Fruit fly (Drosophila melanogaster) whole organism, embryonic: ENCODE results near the gene CG7182.

Source experiments
- Adf1 ChIP-seq: fragments of 200-800 bp; sonication (Bioruptor generic); IDR thresholded peaks from 2 replicates; pipeline ENCODE4 v1.3.6; 2022; ENCODE audit warnings: missing biosample characterization, missing genetic modification characterization
- Antp ChIP-seq: fragments of 200-800 bp; sonication (Bioruptor generic); optimal IDR thresholded peaks from 3 replicates; lab custom pipeline; 2016; ENCODE audit warnings: missing biosample characterization, missing genetic modification characterization
- Asciz ChIP-seq: fragments of 200-800 bp; sonication (Bioruptor generic); optimal IDR thresholded peaks from 2 replicates; lab custom pipeline; 2017; ENCODE audit warnings: missing biosample characterization, mild to moderate bottlenecking, missing genetic modification characterization, missing genetic modification reagents
- CG10431 ChIP-seq: fragments of 200-800 bp; sonication (Bioruptor generic); optimal IDR thresholded peaks from 3 replicates; lab custom pipeline; 2018; ENCODE audit warnings: missing biosample characterization, mild to moderate bottlenecking, missing genetic modification characterization
- CG10959 ChIP-seq: fragments of 200-800 bp; sonication (Bioruptor generic); IDR thresholded peaks from 2 replicates; pipeline ENCODE4 v1.3.6; 2022; ENCODE audit warnings: missing biosample characterization, missing genetic modification characterization
- CG11504 ChIP-seq: fragments of 200-800 bp; sonication (Bioruptor generic); optimal IDR thresholded peaks from 3 replicates; lab custom pipeline; 2019; ENCODE audit warnings: missing biosample characterization, mild to moderate bottlenecking, missing genetic modification characterization, moderate library complexity
- CG11723 ChIP-seq: fragments of 200-800 bp; sonication (Bioruptor generic); optimal IDR thresholded peaks from 2 replicates; lab custom pipeline; 2017; ENCODE audit warnings: missing biosample characterization, mild to moderate bottlenecking, missing genetic modification characterization
- CG12219 ChIP-seq: fragments of 200-800 bp; sonication (Bioruptor generic); optimal IDR thresholded peaks from 3 replicates; lab custom pipeline; 2018; ENCODE audit warnings: missing biosample characterization, mild to moderate bottlenecking, missing genetic modification characterization
- CG13424 ChIP-seq: fragments of 200-800 bp; sonication (Bioruptor generic); optimal IDR thresholded peaks from 2 replicates; lab custom pipeline; 2019; ENCODE audit warnings: missing biosample characterization, mild to moderate bottlenecking, missing genetic modification characterization, moderate library complexity
- CG16779 ChIP-seq: fragments of 200-800 bp; sonication (Bioruptor generic); IDR thresholded peaks from 2 replicates; pipeline ENCODE4 v1.3.6; 2022; ENCODE audit warnings: missing biosample characterization, missing genetic modification characterization
- CG17802 ChIP-seq: fragments of 200-800 bp; sonication (Bioruptor generic); optimal IDR thresholded peaks from 2 replicates; lab custom pipeline; 2018; ENCODE audit warnings: missing biosample characterization, mild to moderate bottlenecking, missing genetic modification characterization, moderate library complexity
- CG3163 ChIP-seq: fragments of 200-800 bp; sonication (Bioruptor generic); optimal IDR thresholded peaks from 3 replicates; lab custom pipeline; 2016; ENCODE audit warnings: missing biosample characterization, missing genetic modification characterization
- CG32532 ChIP-seq: fragments of 200-800 bp; sonication (Bioruptor generic); IDR thresholded peaks from 2 replicates; pipeline ENCODE4 v1.3.6; 2022; ENCODE audit warnings: missing biosample characterization, missing genetic modification characterization
- CG3407 ChIP-seq: fragments of 200-800 bp; sonication (Bioruptor generic); optimal IDR thresholded peaks from 2 replicates; lab custom pipeline; 2018; ENCODE audit warnings: missing biosample characterization, mild to moderate bottlenecking, missing genetic modification characterization
- CG4404 ChIP-seq: fragments of 200-800 bp; sonication (Bioruptor generic); IDR thresholded peaks from 2 replicates; pipeline ENCODE4 v1.3.6; 2022; ENCODE audit warnings: missing biosample characterization, missing genetic modification characterization
- CG7357 ChIP-seq: fragments of 200-800 bp; sonication (Bioruptor generic); IDR thresholded peaks from 3 replicates; pipeline ENCODE4 v1.3.6; 2022; ENCODE audit warnings: missing biosample characterization, missing genetic modification characterization
- CG9932 ChIP-seq: fragments of 200-800 bp; sonication (Bioruptor generic); IDR thresholded peaks from 2 replicates; pipeline ENCODE4 v1.3.6; 2022; ENCODE audit warnings: missing biosample characterization, missing genetic modification characterization
- D ChIP-seq, 2 experiments: fragments of 200-800 bp in 1 of 2; fragments of >200 bp in 1 of 2; sonication (Bioruptor generic) in 1 of 2; optimal IDR thresholded peaks; 2 replicates in 1 of 2; 3 replicates in 1 of 2; lab custom pipeline; 2017; ENCODE audit warnings: mild to moderate bottlenecking in 1 of 2, missing biosample characterization in 1 of 2, missing genetic modification characterization in 1 of 2, missing genetic modification reagents in 1 of 2
- Deaf1 ChIP-seq: fragments of 200-800 bp; optimal IDR thresholded peaks from 3 replicates; lab custom pipeline; 2019; ENCODE audit warnings: missing biosample characterization, mild to moderate bottlenecking, missing genetic modification characterization, moderate library complexity
- Doc3 ChIP-seq: fragments of 200-800 bp; sonication (Bioruptor generic); IDR thresholded peaks from 3 replicates; pipeline ENCODE4 v1.3.6; 2022; ENCODE audit warnings: missing biosample characterization, missing genetic modification characterization; ENCODE audit not compliant: partially characterized antibody
- Ets65A ChIP-seq: fragments of 200-800 bp; sonication (Bioruptor generic); peaks from one replicate; lab custom pipeline; 2016; ENCODE audit warnings: missing biosample characterization, missing genetic modification characterization
- Ets97D ChIP-seq: fragments of 200-800 bp; sonication (Bioruptor generic); optimal IDR thresholded peaks from 3 replicates; lab custom pipeline; 2016; ENCODE audit warnings: missing biosample characterization, missing genetic modification characterization
- HLH4C ChIP-seq: fragments of 200-800 bp; sonication (Bioruptor generic); IDR thresholded peaks from 3 replicates; pipeline ENCODE4 v1.3.6; 2022; ENCODE audit warnings: missing biosample characterization, missing genetic modification characterization; ENCODE audit not compliant: partially characterized antibody
- HmgD ChIP-seq: fragments of 200-800 bp; sonication (Bioruptor generic); optimal IDR thresholded peaks from 3 replicates; lab custom pipeline; 2016; ENCODE audit warnings: missing biosample characterization, missing genetic modification characterization
- Hr3 ChIP-seq: fragments of 200-800 bp; sonication (Bioruptor generic); optimal IDR thresholded peaks from 3 replicates; lab custom pipeline; 2016; ENCODE audit warnings: missing biosample characterization, missing genetic modification characterization
- Jarid2 ChIP-seq: fragments of 200-800 bp; sonication (Bioruptor generic); optimal IDR thresholded peaks from 3 replicates; lab custom pipeline; 2017; ENCODE audit warnings: mild to moderate bottlenecking, missing biosample characterization, missing genetic modification reagents, missing genetic modification characterization
- Kr ChIP-seq: fragments of 200-800 bp; sonication (Bioruptor generic); optimal IDR thresholded peaks from 2 replicates; lab custom pipeline; 2017; ENCODE audit warnings: missing biosample characterization, mild to moderate bottlenecking, missing genetic modification characterization
- Lhr ChIP-seq: fragments of 200-800 bp; sonication (Bioruptor generic); optimal IDR thresholded peaks from 3 replicates; lab custom pipeline; 2017; ENCODE audit warnings: mild to moderate bottlenecking, missing biosample characterization, missing genetic modification reagents, missing genetic modification characterization
- MBD-R2 ChIP-seq: fragments of 200-800 bp; sonication (Bioruptor generic); IDR thresholded peaks from 2 replicates; pipeline ENCODE4 v1.3.6; 2022; ENCODE audit warnings: missing biosample characterization, missing genetic modification characterization
- Nf-YC ChIP-seq: fragments of 200-800 bp; optimal IDR thresholded peaks from 3 replicates; lab custom pipeline; 2019; ENCODE audit warnings: missing biosample characterization, mild to moderate bottlenecking, missing genetic modification characterization, moderate library complexity
- bbx ChIP-seq: fragments of 200-800 bp; sonication (Bioruptor generic); IDR thresholded peaks from 2 replicates; pipeline ENCODE4 v1.3.6; 2022; ENCODE audit warnings: missing biosample characterization, missing genetic modification characterization; ENCODE audit not compliant: partially characterized antibody
- bigmax ChIP-seq: fragments of 200-800 bp; sonication (Bioruptor generic); optimal IDR thresholded peaks from 2 replicates; lab custom pipeline; 2018; ENCODE audit warnings: missing biosample characterization, mild to moderate bottlenecking, missing genetic modification characterization
- br ChIP-seq: fragments of >200 bp; optimal IDR thresholded peaks from 2 replicates; lab custom pipeline; 2017
- ci ChIP-seq: fragments of 200-800 bp; sonication (Bioruptor generic); IDR thresholded peaks from 3 replicates; pipeline ENCODE4 v1.3.6; 2022; ENCODE audit warnings: missing biosample characterization, missing genetic modification characterization
- crp ChIP-seq, 2 experiments: fragments of 200-800 bp; sonication (Bioruptor generic); optimal IDR thresholded peaks; 2 replicates in 1 of 2; 3 replicates in 1 of 2; lab custom pipeline; 2017; ENCODE audit warnings: missing biosample characterization in 2 of 2, missing genetic modification characterization in 2 of 2, mild to moderate bottlenecking in 1 of 2, moderate library complexity in 1 of 2
- cwo ChIP-seq: fragments of 200-800 bp; sonication (Bioruptor generic); optimal IDR thresholded peaks from 3 replicates; lab custom pipeline; 2017; ENCODE audit warnings: missing biosample characterization, missing genetic modification characterization, mild to moderate bottlenecking, moderate library complexity, missing genetic modification reagents
- dati ChIP-seq: fragments of 200-800 bp; sonication (Bioruptor generic); IDR thresholded peaks from 2 replicates; pipeline ENCODE4 v1.3.6; 2022; ENCODE audit warnings: missing biosample characterization, missing genetic modification characterization
- gce ChIP-seq: fragments of 200-800 bp; sonication (Bioruptor generic); IDR thresholded peaks from 3 replicates; pipeline ENCODE4 v1.3.6; 2022; ENCODE audit warnings: missing biosample characterization, missing genetic modification characterization
- grn ChIP-seq: fragments of 200-800 bp; sonication (Bioruptor generic); optimal IDR thresholded peaks from 3 replicates; lab custom pipeline; 2017; ENCODE audit warnings: missing biosample characterization, missing genetic modification characterization
- gro ChIP-seq: fragments of 200-800 bp; sonication (Bioruptor generic); optimal IDR thresholded peaks from 2 replicates; lab custom pipeline; 2016; ENCODE audit warnings: missing biosample characterization, missing genetic modification characterization
- gsb ChIP-seq: fragments of 200-800 bp; sonication (Bioruptor generic); IDR thresholded peaks from 2 replicates; pipeline ENCODE4 v1.3.6; 2022; ENCODE audit warnings: missing biosample characterization, missing genetic modification characterization
- hb ChIP-seq: fragments of 200-800 bp; sonication (Bioruptor generic); IDR thresholded peaks from 3 replicates; pipeline ENCODE4 v1.3.6; 2022; ENCODE audit warnings: missing biosample characterization, missing genetic modification characterization; ENCODE audit not compliant: partially characterized antibody
- hbn ChIP-seq: fragments of 200-800 bp; sonication (Bioruptor generic); IDR thresholded peaks from 2 replicates; pipeline ENCODE4 v1.3.6; 2022; ENCODE audit warnings: missing biosample characterization, missing genetic modification characterization; ENCODE audit not compliant: partially characterized antibody
- ind ChIP-seq: fragments of 200-800 bp; sonication (Bioruptor generic); optimal IDR thresholded peaks from 3 replicates; lab custom pipeline; 2016; ENCODE audit warnings: missing biosample characterization, missing genetic modification characterization
- klu ChIP-seq: fragments of 200-800 bp; sonication (Bioruptor generic); IDR thresholded peaks from 2 replicates; pipeline ENCODE4 v1.3.6; 2022; ENCODE audit warnings: missing biosample characterization, missing genetic modification characterization
- maf-S ChIP-seq: fragments of 200-800 bp; sonication (Bioruptor generic); optimal IDR thresholded peaks from 2 replicates; lab custom pipeline; 2016; ENCODE audit warnings: missing biosample characterization, missing genetic modification characterization
- nerfin-2 ChIP-seq: fragments of 200-800 bp; sonication (Bioruptor generic); IDR thresholded peaks from 2 replicates; pipeline ENCODE4 v1.3.6; 2022; ENCODE audit warnings: missing biosample characterization, missing genetic modification characterization; ENCODE audit not compliant: partially characterized antibody
- nom ChIP-seq: fragments of 200-800 bp; sonication (Bioruptor generic); optimal IDR thresholded peaks from 2 replicates; lab custom pipeline; 2017; ENCODE audit warnings: missing biosample characterization, missing genetic modification characterization, mild to moderate bottlenecking, moderate library complexity, missing genetic modification reagents
- pum ChIP-seq: fragments of 200-800 bp; sonication (Bioruptor generic); optimal IDR thresholded peaks from 2 replicates; lab custom pipeline; 2016; ENCODE audit warnings: missing biosample characterization, missing genetic modification characterization
- trh ChIP-seq: fragments of 200-800 bp; sonication (Bioruptor generic); optimal IDR thresholded peaks from 2 replicates; lab custom pipeline; 2016; ENCODE audit warnings: missing biosample characterization, missing genetic modification characterization
- wor ChIP-seq: fragments of 200-800 bp; sonication (Bioruptor generic); IDR thresholded peaks from 2 replicates; pipeline ENCODE4 v1.3.6; 2022; ENCODE audit warnings: missing biosample characterization, missing genetic modification characterization

Gene CG7182

dm6 chr3L:8372035-8372434, 25.9 kb upstream of the CG7182 start, which contains the start of gene ImpE1:
Gene ImpE1 (plus strand): TSS chr3L:8372405.
- peak; percentile 35 for TF ChIP-seq Ets65A (GFP tag; lab: Kevin White, UChicago)
- TF ChIP-seq gro (GFP tag; lab: Kevin White, UChicago) = no peak
- TF ChIP-seq dati (GFP tag; lab: Robert Waterston, UW) = no peak
- no peak for TF ChIP-seq Jarid2 (GFP tag; lab: Kevin White, UChicago)
- no peak for TF ChIP-seq HLH4C (GFP tag; lab: Robert Waterston, UW)
- TF ChIP-seq grn (GFP tag; lab: Kevin White, UChicago) = no peak
- TF ChIP-seq CG9932 (GFP tag; lab: Robert Waterston, UW) = 0 out of 2 replicates have a peak, but pooled peaks have one; percentile 16
- TF ChIP-seq CG11504 (tag; lab: Kevin White, UChicago) = peak; percentile 96
- no peak for TF ChIP-seq D (optimal IDR thresholded peaks at IDR 0.05; lab: Kevin White, UChicago)
- no peak for TF ChIP-seq D (GFP tag; optimal IDR thresholded peaks at IDR 0.05; lab: Kevin White, UChicago)
- TF ChIP-seq Doc3 (GFP tag; lab: Robert Waterston, UW) = no peak
- TF ChIP-seq Nf-YC = no peak
- TF ChIP-seq Ets97D (GFP tag; lab: Kevin White, UChicago) = no peak
- TF ChIP-seq Kr = no peak
- no peak for TF ChIP-seq CG10959 (GFP tag; lab: Robert Waterston, UW)
- TF ChIP-seq gce (GFP tag; lab: Robert Waterston, UW) = no peak
- peak; percentile 73 for TF ChIP-seq Adf1 (GFP tag; lab: Robert Waterston, UW)
- peak; percentile 80 for TF ChIP-seq Deaf1 (tag; lab: Kevin White, UChicago)
- TF ChIP-seq Hr3 (GFP tag; lab: Kevin White, UChicago) = no peak
- no peak for TF ChIP-seq CG13424 (tag; lab: Kevin White, UChicago)
- TF ChIP-seq pum (GFP tag; lab: Kevin White, UChicago) = no peak
- no peak for TF ChIP-seq Lhr (GFP tag; lab: Kevin White, UChicago)
- TF ChIP-seq CG12219 (GFP tag; lab: Kevin White, UChicago) = no peak
- TF ChIP-seq hbn (GFP tag; lab: Robert Waterston, UW) = no peak
- TF ChIP-seq CG7357 (GFP tag; lab: Robert Waterston, UW) = no peak
- TF ChIP-seq CG10431 (GFP tag; lab: Kevin White, UChicago) = no peak
- 0 out of 2 replicates have a peak, but pooled peaks have one; percentile 23 for TF ChIP-seq klu (GFP tag; lab: Robert Waterston, UW)
- TF ChIP-seq wor (GFP tag; lab: Robert Waterston, UW) = no peak
- no peak for TF ChIP-seq ci (GFP tag; lab: Robert Waterston, UW)
- TF ChIP-seq CG11723 (GFP tag; lab: Kevin White, UChicago) = no peak
- no peak for TF ChIP-seq MBD-R2 (GFP tag; lab: Robert Waterston, UW)
- TF ChIP-seq HmgD (GFP tag; lab: Kevin White, UChicago) = no peak
- no peak for TF ChIP-seq cwo
- no peak for TF ChIP-seq CG17802
- no peak for TF ChIP-seq CG3407 (GFP tag; lab: Kevin White, UChicago)
- TF ChIP-seq Antp (GFP tag; lab: Kevin White, UChicago) = no peak
- TF ChIP-seq crp (GFP tag; optimal IDR thresholded peaks at IDR 0.05; lab: Kevin White, UChicago) = no peak
- TF ChIP-seq hb (GFP tag; lab: Robert Waterston, UW) = no peak
- TF ChIP-seq CG3163 (GFP tag; lab: Kevin White, UChicago) = no peak
- TF ChIP-seq CG4404 (GFP tag; lab: Robert Waterston, UW) = no peak
- no peak for TF ChIP-seq CG16779
- TF ChIP-seq Asciz (GFP tag; lab: Kevin White, UChicago) = no peak
- no peak for TF ChIP-seq trh (GFP tag; lab: Kevin White, UChicago)
- TF ChIP-seq gsb = no peak
- TF ChIP-seq nerfin-2 (GFP tag; lab: Robert Waterston, UW) = no peak
- TF ChIP-seq nom = peak; percentile 24
- TF ChIP-seq bbx (GFP tag; lab: Robert Waterston, UW) = 0 out of 2 replicates have a peak, but pooled peaks have one; percentile 8
- no peak for TF ChIP-seq br (lab: Kevin White, UChicago)
- no peak for TF ChIP-seq ind
- TF ChIP-seq maf-S (GFP tag; lab: Kevin White, UChicago) = no peak
- no peak for TF ChIP-seq bigmax
- TF ChIP-seq CG32532 = no peak
